Fruit fly (Drosophila melanogaster): ENCODE results near the gene CG16749.

DNA sequence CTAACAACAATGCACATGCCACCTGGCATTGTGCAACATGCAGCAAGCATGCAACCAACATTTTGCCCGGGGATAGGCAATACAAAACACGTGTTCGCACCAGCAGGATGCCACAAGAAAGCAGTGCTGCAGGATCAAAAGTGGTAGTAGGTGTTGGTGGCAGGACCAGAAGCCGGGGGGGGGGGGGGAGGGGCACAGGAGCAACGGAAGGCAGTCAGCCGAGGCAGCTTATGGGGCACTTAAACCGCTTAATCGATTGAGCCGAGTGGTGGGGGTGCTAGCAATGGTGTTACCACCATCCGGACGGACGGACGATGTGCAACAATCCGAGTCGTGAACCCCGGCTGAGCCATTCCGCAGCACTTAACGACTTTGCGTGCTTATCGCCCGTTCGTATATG is 34.5 kb downstream of the CG16749 start:
- TF ChIP-seq CG1620 (GFP tag; optimal IDR thresholded peaks at IDR 0.05) = no peak
- no peak for TF ChIP-seq kay (GFP tag; ENCODE audit: borderline replicate concordance)
- TF ChIP-seq cic (GFP tag; optimal IDR thresholded peaks at IDR 0.05) = no peak
- no peak for TF ChIP-seq CG7045 (GFP tag; optimal IDR thresholded peaks at IDR 0.05)
- TF ChIP-seq Mnt (GFP tag; optimal IDR thresholded peaks at IDR 0.05) = no peak
- TF ChIP-seq CG12768 (GFP tag; optimal IDR thresholded peaks at IDR 0.05) = no peak
- no peak for TF ChIP-seq CG7101 (tag; optimal IDR thresholded peaks at IDR 0.05)
- no peak for TF ChIP-seq ovo (GFP tag; optimal IDR thresholded peaks at IDR 0.05)
- no peak for TF ChIP-seq toe (GFP tag; optimal IDR thresholded peaks at IDR 0.05)
- no peak for TF ChIP-seq bab1 (GFP tag; optimal IDR thresholded peaks at IDR 0.05)
- TF ChIP-seq Crg-1 (GFP tag; optimal IDR thresholded peaks at IDR 0.05) = no peak
- TF ChIP-seq Hr96 (GFP tag; optimal IDR thresholded peaks at IDR 0.05) = no peak
- TF ChIP-seq CG5204 (GFP tag; optimal IDR thresholded peaks at IDR 0.05) = no peak
